Fruit fly (Drosophila melanogaster): ENCODE measurements around the gene Kif19A.

Kif19A gene

dm6 chr3R:14077026-14077425 lies 41.2 kb downstream of the Kif19A start (continued):
- no peak for TF ChIP-seq Mad (GFP tag; optimal IDR thresholded peaks at IDR 0.05)
- TF ChIP-seq mld (GFP tag; IDR thresholded peaks at IDR 0.05; ENCODE audit: partially characterized antibody) = no peak
- TF ChIP-seq zen (tag; optimal IDR thresholded peaks at IDR 0.05) = peak; percentile 24
- peak; percentile 69 for TF ChIP-seq Rfx (GFP tag; IDR thresholded peaks at IDR 0.05)
- no peak for TF ChIP-seq CG43689 (GFP tag; IDR thresholded peaks at IDR 0.05)
- no peak for TF ChIP-seq CG11398 (GFP tag; optimal IDR thresholded peaks at IDR 0.05)
- peak; percentile 25; the same call in 1 of the 2 replicates for TF ChIP-seq esg (GFP tag; conservative IDR thresholded peaks at IDR 0.05)
- TF ChIP-seq nom (GFP tag; optimal IDR thresholded peaks at IDR 0.05) = peak; percentile 32
- TF ChIP-seq fd96Cb (tag; optimal IDR thresholded peaks at IDR 0.05) = peak; percentile 59
- TF ChIP-seq CG17912 (GFP tag; optimal IDR thresholded peaks at IDR 0.05) = no peak
- TF ChIP-seq az2 (GFP tag; optimal IDR thresholded peaks at IDR 0.05) = peak; percentile 11
- TF ChIP-seq NfI (GFP tag; optimal IDR thresholded peaks at IDR 0.05) = no peak
- TF ChIP-seq CG18619 (GFP tag; optimal IDR thresholded peaks at IDR 0.05) = no peak
- peak; percentile 61 for TF ChIP-seq Atf6 (GFP tag; IDR thresholded peaks at IDR 0.05)
- TF ChIP-seq ranshi (GFP tag; IDR thresholded peaks at IDR 0.05) = 0 out of 2 replicates have a peak, but pooled peaks have one; percentile 56

- TF ChIP-seq knrl (GFP tag; IDR thresholded peaks at IDR 0.05; ENCODE audit: partially characterized antibody) (no peak), stc (GFP tag; IDR thresholded peaks at IDR 0.05) (0 out of 2 replicates have a peak, but pooled peaks have one; percentile 16), Meics (GFP tag; optimal IDR thresholded peaks at IDR 0.05) (peak; percentile 1), crc (GFP tag; optimal IDR thresholded peaks at IDR 0.05) (no peak), cwo (GFP tag; optimal IDR thresholded peaks at IDR 0.05) (peak; percentile 28), CG16863 (GFP tag; optimal IDR thresholded peaks at IDR 0.05) (no peak), usp (GFP tag; optimal IDR thresholded peaks at IDR 0.05) (no peak), chinmo (GFP tag; IDR thresholded peaks at IDR 0.05; ENCODE audit: partially characterized antibody) (peak; percentile 68; the same call in 1 of the 4 replicates), psq (GFP tag; optimal IDR thresholded peaks at IDR 0.05) (no peak), CG32532 (GFP tag; IDR thresholded peaks at IDR 0.05) (peak; percentile 42; the same call in 1 of the 2 replicates), CG11247 (GFP tag; IDR thresholded peaks at IDR 0.05) (no peak), Asciz (GFP tag; optimal IDR thresholded peaks at IDR 0.05) (no peak), YL-1 (GFP tag; optimal IDR thresholded peaks at IDR 0.05) (no peak), CG7786 (GFP tag; optimal IDR thresholded peaks at IDR 0.05) (no peak), CG9215 (GFP tag; IDR thresholded peaks at IDR 0.05) (no peak), ara (GFP tag; IDR thresholded peaks at IDR 0.05) (no peak), lbe (GFP tag; optimal IDR thresholded peaks at IDR 0.05) (peak; percentile 2), CG10543 (GFP tag; optimal IDR thresholded peaks at IDR 0.05) (peak; percentile 45), salm (tag; optimal IDR thresholded peaks at IDR 0.05) (no peak), CG13775 (GFP tag; optimal IDR thresholded peaks at IDR 0.05) (no peak), lab (GFP tag; optimal IDR thresholded peaks at IDR 0.05) (peak; percentile 24), D19A (tag; optimal IDR thresholded peaks at IDR 0.05) (peak; percentile 12), Ptx1 (GFP tag; IDR thresholded peaks at IDR 0.05) (no peak), CG14441 (GFP tag; IDR thresholded peaks at IDR 0.05) (no peak), CG6813 (GFP tag; optimal IDR thresholded peaks at IDR 0.05) (no peak), sd (tag; optimal IDR thresholded peaks at IDR 0.05) (peak; percentile 11), GATAe (GFP tag; conservative IDR thresholded peaks at IDR 0.05) (no peak), fd3F (GFP tag; optimal IDR thresholded peaks at IDR 0.05) (no peak), CG17361 (GFP tag; IDR thresholded peaks at IDR 0.05) (no peak), Sox102F (GFP tag; optimal IDR thresholded peaks at IDR 0.05) (no peak), CrebB (tag; optimal IDR thresholded peaks at IDR 0.05) (no peak), mld (GFP tag; IDR thresholded peaks at IDR 0.05; ENCODE audit: partially characterized antibody) (no peak), dati (GFP tag; IDR thresholded peaks at IDR 0.05) (no peak), CG1647 (GFP tag; optimal IDR thresholded peaks at IDR 0.05) (no peak), CG4424 (GFP tag; optimal IDR thresholded peaks at IDR 0.05) (no peak), org-1 (GFP tag; optimal IDR thresholded peaks at IDR 0.05) (no peak), CG3995 (GFP tag; optimal IDR thresholded peaks at IDR 0.05) (no peak)
These were observed 47.6 kb downstream of the Kif19A start for dm6 chr3R:14070664-14071063.
